Worm (Caenorhabditis elegans): ENCODE measurements around the gene ins-17.

- TF ChIP-seq B0310.2 (tag; optimal IDR thresholded peaks at IDR 0.05) (no peak), flt-1 (GFP tag; IDR thresholded peaks at IDR 0.05) (no peak), hmbx-1 (tag; optimal IDR thresholded peaks at IDR 0.05) (no peak), ceh-13 (GFP tag; optimal IDR thresholded peaks at IDR 0.05) (no peak), aly-1 (tag; optimal IDR thresholded peaks at IDR 0.05) (no peak), ama-1 (optimal IDR thresholded peaks at IDR 0.05) (no peak), tbx-37 (GFP tag; conservative IDR thresholded peaks at IDR 0.05) (no peak), hmg-4 (GFP tag; optimal IDR thresholded peaks at IDR 0.05) (no peak), ceh-36 (tag; optimal IDR thresholded peaks at IDR 0.05) (no peak), tbx-11 (GFP tag; IDR thresholded peaks at IDR 0.05) (no peak), pes-1 (GFP tag; IDR thresholded peaks at IDR 0.05) (no peak), scrt-1 (GFP tag; IDR thresholded peaks at IDR 0.05) (no peak), ets-7 (tag; optimal IDR thresholded peaks at IDR 0.05) (no peak), hnd-1 (tag; optimal IDR thresholded peaks at IDR 0.05) (no peak)
Observed at ce11 chrIII:4460242-4460641, 17.1 kb downstream of the ins-17 start.
